Worm (Caenorhabditis elegans): ENCODE data around the gene F58F12.3.

Gene F58F12.3

DNA sequence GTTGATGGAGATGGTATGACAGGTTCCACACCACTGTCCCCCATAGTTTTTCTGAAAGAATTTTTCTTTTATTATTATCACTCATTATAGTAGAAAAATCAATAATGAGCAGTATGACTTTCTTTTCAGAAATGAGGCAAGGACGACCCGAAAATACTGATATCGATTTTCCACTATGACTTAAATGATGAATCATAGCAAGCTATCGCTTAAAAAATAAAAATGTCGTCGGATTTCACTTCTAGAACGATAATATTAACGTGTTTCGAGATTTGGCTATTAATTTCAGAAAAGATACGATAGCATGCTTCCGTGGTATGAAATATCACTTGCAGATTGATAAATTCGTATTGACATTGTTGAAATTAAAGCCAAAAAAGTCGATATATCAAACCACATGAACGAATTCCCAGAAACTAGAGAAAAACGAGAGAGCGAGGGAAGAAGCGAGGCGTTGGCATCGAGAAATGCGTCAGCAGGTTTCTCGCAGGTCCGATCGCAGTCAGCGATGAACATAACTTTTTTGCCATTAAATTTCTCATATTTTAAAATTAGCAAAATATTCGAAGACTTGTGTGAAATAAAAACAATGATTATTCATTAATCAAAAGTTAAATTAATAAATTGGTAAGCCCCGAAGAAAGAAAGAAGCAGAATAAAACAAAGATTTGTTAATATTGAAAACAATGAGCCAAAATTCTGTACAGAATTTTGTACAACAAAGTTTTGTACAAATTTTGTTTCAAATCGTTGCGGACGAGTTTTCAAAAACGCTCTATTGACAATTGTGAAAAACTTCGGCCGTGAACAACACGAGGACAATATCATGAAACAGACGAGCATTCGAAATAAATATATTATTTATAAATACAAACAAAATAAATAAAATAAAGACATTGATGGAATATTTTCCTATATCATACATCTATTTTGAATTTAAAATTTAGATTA, 35.4 kb downstream of the F58F12.3 start, which contains the start of gene C32D5.11 (continued):
- TF ChIP-seq let-607 (tag; optimal IDR thresholded peaks at IDR 0.05) (peak in 1 of 2 experiments; percentile 49), ets-4 (GFP tag; optimal IDR thresholded peaks at IDR 0.05) (no peak), cebp-1 (GFP tag; IDR thresholded peaks at IDR 0.05) (no peak), cebp-1 (tag; optimal IDR thresholded peaks at IDR 0.05) (peak; percentile 65), hlh-26 (GFP tag; conservative IDR thresholded peaks at IDR 0.05) (no peak), tbx-9 (tag; optimal IDR thresholded peaks at IDR 0.05; ENCODE audit: borderline replicate concordance) (no peak), C06A6.2 (GFP tag; conservative IDR thresholded peaks at IDR 0.05) (no peak), B0019.2 (GFP tag; conservative IDR thresholded peaks at IDR 0.05) (no peak), ceh-40 (GFP tag; IDR thresholded peaks at IDR 0.05) (no peak), F23B12.7 (tag; optimal IDR thresholded peaks at IDR 0.05; ENCODE audit: insufficient read depth) (peak; percentile 70), xnd-1 (tag; optimal IDR thresholded peaks at IDR 0.05) (no peak), mes-4 (tag; optimal IDR thresholded peaks at IDR 0.05) (no peak), attf-3 (GFP tag; conservative IDR thresholded peaks at IDR 0.05) (no peak), dpff-1 (tag; optimal IDR thresholded peaks at IDR 0.05) (no peak), zim-3 (tag; optimal IDR thresholded peaks at IDR 0.05) (no peak), tbp1 (GFP tag; optimal IDR thresholded peaks at IDR 0.05) (peak; percentile 16), rcor-1 (GFP tag; IDR thresholded peaks at IDR 0.05) (no peak), madf-10 (tag; optimal IDR thresholded peaks at IDR 0.05) (no peak), nhr-90 (tag; optimal IDR thresholded peaks at IDR 0.05) (no peak), athp-1 (tag; optimal IDR thresholded peaks at IDR 0.05) (no peak), unc-62 (GFP tag; optimal IDR thresholded peaks at IDR 0.05) (no peak), unc-130 (GFP tag; optimal IDR thresholded peaks at IDR 0.05) (no peak), B0261.1 (tag; optimal IDR thresholded peaks at IDR 0.05) (no peak), Y95B8A.8 (GFP tag; IDR thresholded peaks at IDR 0.05) (no peak), madf-8 (GFP tag; conservative IDR thresholded peaks at IDR 0.05) (no peak), lag-1 (GFP tag; IDR thresholded peaks at IDR 0.05) (no peak), nhr-27 (tag; optimal IDR thresholded peaks at IDR 0.05) (no peak), C17E4.6 (GFP tag; IDR thresholded peaks at IDR 0.05) (no peak), nfya-2 (GFP tag; IDR thresholded peaks at IDR 0.05) (no peak), attf-6 (GFP tag; IDR thresholded peaks at IDR 0.05) (no peak), him-1 (tag; optimal IDR thresholded peaks at IDR 0.05) (no peak), zfh-2 (GFP tag; conservative IDR thresholded peaks at IDR 0.05) (peak; percentile 41; the same call in 1 of the 2 replicates), T07F8.4 (tag; optimal IDR thresholded peaks at IDR 0.05) (no peak), sptf-2 (GFP tag; optimal IDR thresholded peaks at IDR 0.05) (no peak), lin-35 (GFP tag; optimal IDR thresholded peaks at IDR 0.05) (peak in 1 of 3 experiments; percentile 72), F37B4.10 (GFP tag; IDR thresholded peaks at IDR 0.05) (no peak), ztf-25 (GFP tag; IDR thresholded peaks at IDR 0.05) (no peak), F10E7.11 (tag; optimal IDR thresholded peaks at IDR 0.05) (no peak)

DNA sequence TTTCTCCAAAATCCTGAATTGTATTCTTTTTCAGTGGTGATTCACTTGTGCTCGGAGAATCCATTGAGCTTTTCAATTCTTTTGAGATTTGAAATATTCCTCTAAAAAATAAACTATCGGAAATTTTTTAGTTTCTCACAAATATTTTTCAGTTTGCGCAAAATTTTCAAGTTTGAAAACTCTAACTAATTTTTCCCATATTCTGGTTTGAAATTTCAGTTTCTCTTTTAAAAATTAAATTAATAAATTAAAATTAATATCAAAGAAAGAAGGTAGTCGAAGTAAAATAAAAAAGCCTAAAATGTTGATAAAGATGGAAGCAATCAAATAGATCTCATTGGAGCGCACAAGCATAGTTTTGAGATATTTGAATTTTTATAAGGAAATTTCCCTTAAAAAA, 39.2 kb downstream of the F58F12.3 start, which contains the start of gene C32D5.10:
Gene C32D5.10 (minus strand): TSS at position 101 of the 400 bp plus-strand sequence.
- no peak for TF ChIP-seq T26A5.8 (tag; optimal IDR thresholded peaks at IDR 0.05)
- TF ChIP-seq K11D2.4 (GFP tag; IDR thresholded peaks at IDR 0.05): no peak
- no peak for TF ChIP-seq tbp1 (GFP tag; optimal IDR thresholded peaks at IDR 0.05)
- TF ChIP-seq him-1 (tag; optimal IDR thresholded peaks at IDR 0.05): no peak
- TF ChIP-seq lsy-27 (tag; optimal IDR thresholded peaks at IDR 0.05; ENCODE audit: borderline replicate concordance, insufficient read depth): no peak
- TF ChIP-seq chd-7 (tag; optimal IDR thresholded peaks at IDR 0.05): no peak
- no peak for TF ChIP-seq bed-2 (GFP tag; IDR thresholded peaks at IDR 0.05)
- no peak for TF ChIP-seq ZK185.1 (tag; optimal IDR thresholded peaks at IDR 0.05; ENCODE audit: poor library complexity, severe bottlenecking)
- no peak for TF ChIP-seq C06A6.2 (GFP tag; conservative IDR thresholded peaks at IDR 0.05)
- TF ChIP-seq snpc-3.4 (tag; optimal IDR thresholded peaks at IDR 0.05): no peak
- TF ChIP-seq zim-3 (tag; optimal IDR thresholded peaks at IDR 0.05): no peak
- TF ChIP-seq nfya-1 (tag; optimal IDR thresholded peaks at IDR 0.05; ENCODE audit: borderline replicate concordance, insufficient read depth): no peak
- TF ChIP-seq F39B2.1 (GFP tag; IDR thresholded peaks at IDR 0.05): no peak
- no peak for TF ChIP-seq B0261.1 (tag; optimal IDR thresholded peaks at IDR 0.05)
